Worm (Caenorhabditis elegans) whole organism, dauer: ENCODE measurements around the gene lips-9.

Source experiments
- unc-62 ChIP-seq: sonication (generic microtip); optimal IDR thresholded peaks from 2 replicates; lab custom pipeline; 2017; ENCODE audit warnings: missing biosample characterization, missing genetic modification reagents, missing genetic modification characterization

lips-9 gene

DNA sequence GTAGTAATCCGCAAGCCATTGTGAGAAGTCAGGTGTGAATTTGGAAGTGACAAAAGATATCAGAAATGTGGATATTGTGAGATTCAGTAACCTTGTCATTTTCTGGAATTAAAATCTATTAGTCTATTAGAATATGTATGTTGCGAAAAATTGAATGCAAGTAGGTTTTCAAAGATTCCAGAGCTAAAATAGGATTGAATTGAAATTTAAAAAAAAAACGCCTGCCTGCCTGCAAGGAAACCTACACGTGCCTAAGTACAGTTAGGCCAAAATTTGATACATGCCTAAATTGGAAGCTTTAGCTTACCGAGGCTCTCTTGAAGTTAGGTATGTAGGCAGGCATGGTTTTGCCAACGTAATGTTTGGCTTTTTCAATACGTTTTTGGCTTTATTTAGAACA lies at the start of gene lips-9:
TSS of gene lips-9 (minus strand) at position 101 of the 400 bp plus-strand sequence.
- no peak for TF ChIP-seq unc-62

DNA sequence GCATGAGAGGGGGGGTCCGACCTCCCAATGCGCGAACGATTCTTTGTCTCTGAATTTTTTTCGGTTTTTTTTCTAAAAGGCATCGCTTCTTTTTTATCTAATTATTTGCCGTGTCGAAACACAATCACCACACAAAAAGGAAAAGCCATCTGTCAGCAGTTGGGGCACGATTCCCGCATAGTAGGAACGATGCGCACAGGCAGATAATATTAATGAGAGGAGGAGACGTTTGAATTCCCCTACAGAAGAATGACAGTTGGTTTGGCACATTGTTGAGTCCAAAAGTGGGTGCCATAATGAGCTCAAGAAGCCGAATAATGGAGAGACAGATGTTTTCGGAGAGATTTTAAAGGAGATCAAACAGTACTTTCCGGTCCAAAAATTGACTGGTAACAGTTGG lies 49.5 kb upstream of the lips-9 start:
- no peak for TF ChIP-seq unc-62

DNA sequence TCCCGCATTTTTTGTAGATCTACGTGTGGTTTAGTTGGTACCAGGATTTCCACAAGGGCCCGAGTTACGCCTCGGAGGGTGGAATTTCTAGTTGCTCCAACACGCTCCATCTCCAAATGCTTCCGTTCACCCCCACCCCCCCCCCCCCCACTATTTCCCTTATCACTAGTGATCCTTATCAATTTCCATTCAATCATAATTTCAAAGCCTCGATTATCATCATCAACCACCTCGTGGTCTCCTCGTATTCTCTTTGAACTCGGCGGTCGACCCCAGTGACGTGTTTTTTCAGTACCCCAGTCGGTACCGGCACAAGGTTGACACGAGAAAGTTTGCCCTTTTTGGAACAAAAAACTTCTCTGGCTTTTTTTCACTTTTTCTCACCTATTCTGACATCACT lies 47.7 kb upstream of the lips-9 start:
- no peak for TF ChIP-seq unc-62

DNA sequence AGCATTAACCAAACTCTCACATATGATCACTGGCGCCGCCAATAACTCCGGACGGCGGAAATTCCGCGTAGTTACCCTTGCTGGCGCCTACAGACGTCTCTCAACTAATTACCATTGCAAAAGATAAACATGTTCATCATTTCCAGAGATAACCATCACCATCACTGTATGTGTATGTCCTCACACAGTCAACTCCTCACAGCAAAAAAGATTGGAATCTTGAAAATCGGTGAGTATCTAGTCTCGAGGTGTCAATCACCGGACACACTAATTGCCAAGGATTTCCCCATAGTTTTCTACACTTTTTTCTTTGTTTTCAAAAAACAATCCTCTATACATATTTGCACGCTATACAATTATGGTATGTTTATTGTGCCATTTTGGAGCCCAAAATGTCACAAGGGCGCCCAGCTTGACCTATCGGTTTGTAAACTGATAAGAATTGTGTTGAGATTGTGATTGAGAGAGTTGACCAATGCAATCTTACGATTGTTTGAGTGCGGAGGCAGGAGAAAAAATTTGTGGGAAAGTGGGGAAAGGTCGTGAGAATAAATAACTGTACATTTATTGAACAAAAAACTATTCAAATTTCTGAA lies 46.9 kb upstream of the lips-9 start:
- TF ChIP-seq unc-62 = no peak

ce11 chrII:12980212-12980611 lies 45.1 kb upstream of the lips-9 start, which contains the start of gene cyd-1:
cyd-1 (plus strand) TSS chrII:12980591.
- no peak for TF ChIP-seq unc-62

DNA sequence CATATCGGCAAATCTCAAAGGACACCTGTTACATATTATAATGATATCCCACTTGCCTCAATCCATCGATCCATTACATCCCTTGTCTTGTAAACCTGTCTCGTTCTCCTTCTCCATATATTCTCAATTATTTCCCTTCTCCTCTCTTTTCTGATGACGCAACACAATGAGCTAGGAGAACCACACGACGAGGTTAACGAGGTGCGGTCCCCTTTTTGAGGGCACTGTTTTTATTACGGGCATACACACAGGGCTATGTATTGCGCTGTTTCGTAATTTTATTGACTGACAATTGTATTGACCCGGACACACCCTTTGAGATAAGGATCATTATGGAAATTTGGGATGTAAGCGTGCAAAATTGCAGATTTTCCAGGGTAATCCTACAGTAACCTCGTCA lies 43.5 kb upstream of the lips-9 start:
- no peak for TF ChIP-seq unc-62

- TF ChIP-seq unc-62 = no peak
Measured at ce11 chrII:12969622-12970021, 34.5 kb upstream of the lips-9 start, which contains the start of gene Y38F1A.4. Y38F1A.4 (minus strand) TSS chrII:12969722.

ce11 chrII:12968448-12968969 lies 33.4 kb upstream of the lips-9 start:
- no peak for TF ChIP-seq unc-62

ce11 chrII:12966274-12966673 lies 31.1 kb upstream of the lips-9 start:
- no peak for TF ChIP-seq unc-62

DNA sequence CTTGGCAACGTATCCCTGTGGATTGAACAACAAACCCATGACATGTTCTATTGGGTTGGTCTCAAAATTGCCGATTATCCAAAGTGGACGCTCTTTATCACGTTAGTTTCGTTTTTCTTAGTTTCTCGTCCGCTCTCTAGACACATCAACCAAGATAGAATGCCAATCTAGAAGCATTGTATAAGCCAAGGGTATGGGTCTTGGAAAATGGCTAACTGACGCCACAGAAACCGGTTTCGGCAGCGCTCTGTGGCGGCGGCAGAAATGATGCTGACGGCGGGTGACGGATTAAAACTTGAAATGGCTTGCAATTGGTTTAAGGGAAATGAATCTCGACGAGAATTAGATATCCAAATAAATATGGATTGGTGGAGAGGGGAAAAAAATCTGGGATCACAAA lies 30.4 kb upstream of the lips-9 start:
- no peak for TF ChIP-seq unc-62

DNA sequence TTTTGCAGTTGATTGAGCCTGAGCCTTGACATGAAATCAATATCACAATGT lies 30.2 kb upstream of the lips-9 start, which contains the start of gene ptr-18:
TSS of gene ptr-18 (plus strand) at position 9 of the 51 bp plus-strand sequence.
- TF ChIP-seq unc-62 = no peak

DNA sequence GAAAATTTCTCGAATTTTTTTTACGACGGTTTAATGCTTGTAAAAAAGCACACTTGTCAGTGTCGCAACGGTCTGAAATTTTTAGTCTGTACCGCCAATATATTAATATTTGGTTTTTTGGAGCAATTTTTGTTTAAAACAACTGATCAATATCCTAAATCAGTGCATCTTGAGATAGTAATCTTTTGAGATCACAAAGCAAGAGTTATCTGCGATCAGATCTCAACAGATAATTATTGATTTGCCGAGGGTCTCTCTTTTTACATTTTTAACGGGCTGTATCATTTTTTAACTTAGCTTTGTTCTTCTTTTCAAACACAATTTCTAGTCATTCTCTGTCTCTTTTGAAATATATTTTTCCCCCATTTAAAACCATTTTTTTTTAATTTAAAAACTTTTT lies 30.0 kb upstream of the lips-9 start:
- no peak for TF ChIP-seq unc-62

DNA sequence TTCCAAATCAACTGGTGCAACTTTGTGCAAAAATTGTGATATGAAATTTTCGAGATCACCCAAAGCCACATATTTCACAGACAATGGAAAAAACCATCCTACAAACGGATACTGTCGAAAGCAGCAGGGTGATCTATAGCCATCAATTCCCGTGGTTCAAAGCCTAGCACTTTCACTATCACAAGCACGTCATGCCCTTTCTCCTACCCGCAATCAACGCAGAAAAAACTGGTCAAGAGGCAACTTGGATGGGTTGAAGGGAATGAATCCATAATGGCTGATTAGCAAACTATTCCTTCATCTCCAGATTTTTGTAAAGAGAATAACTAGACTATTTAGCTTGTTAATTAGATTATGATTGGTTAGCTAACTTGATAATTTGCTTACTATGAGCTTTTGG lies 26.6 kb upstream of the lips-9 start:
- TF ChIP-seq unc-62 = no peak

- no peak for TF ChIP-seq unc-62
Measured at ce11 chrII:12961293-12961692, 26.1 kb upstream of the lips-9 start.

DNA sequence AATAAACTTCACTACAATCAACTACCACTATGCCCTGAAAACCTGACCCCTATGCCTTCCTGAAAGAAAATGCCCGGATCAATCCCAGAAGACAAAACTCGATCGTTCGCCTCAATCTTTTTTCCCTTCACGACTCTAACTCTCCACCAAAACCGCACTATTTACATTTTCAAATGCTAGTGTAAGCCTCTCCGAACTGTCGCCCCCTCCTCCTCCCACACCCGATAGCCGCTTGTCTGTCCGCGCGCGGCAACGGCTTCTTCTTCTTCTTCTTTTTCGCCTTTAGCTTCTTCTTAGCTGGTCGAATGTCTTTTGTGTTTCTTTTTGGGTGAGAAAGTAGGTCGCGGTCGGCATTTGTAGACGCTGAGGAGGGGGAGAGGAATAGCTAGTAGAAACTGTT lies 25.0 kb upstream of the lips-9 start:
- TF ChIP-seq unc-62 = no peak

ce11 chrII:12954670-12955069 lies 19.5 kb upstream of the lips-9 start, which contains the start of the genes Y38F1A.1 and Y38F1A.2:
Y38F1A.1 (minus strand) TSS chrII:12954770.
Y38F1A.2 (plus strand) TSS chrII:12954958.
- TF ChIP-seq unc-62 = no peak

DNA sequence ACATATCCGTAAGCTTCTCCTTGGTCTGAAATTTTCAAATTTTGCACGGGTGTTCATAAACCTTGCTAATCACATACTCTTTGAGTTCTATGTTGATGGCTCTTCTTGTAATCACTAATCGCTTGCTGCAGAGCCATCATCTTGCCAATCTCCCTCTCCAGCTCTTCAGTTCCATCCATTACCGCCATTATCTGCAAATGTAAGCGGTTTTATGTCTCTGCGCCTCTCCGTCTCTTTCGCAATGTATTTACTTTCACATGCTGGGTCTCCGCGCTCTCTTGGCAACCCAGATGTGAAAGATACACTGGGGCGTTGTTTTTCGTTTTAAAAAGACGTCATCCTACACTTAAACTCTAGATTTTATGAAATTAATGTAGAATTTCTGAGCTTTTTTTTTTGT lies 18.1 kb upstream of the lips-9 start:
- TF ChIP-seq unc-62 = no peak

DNA sequence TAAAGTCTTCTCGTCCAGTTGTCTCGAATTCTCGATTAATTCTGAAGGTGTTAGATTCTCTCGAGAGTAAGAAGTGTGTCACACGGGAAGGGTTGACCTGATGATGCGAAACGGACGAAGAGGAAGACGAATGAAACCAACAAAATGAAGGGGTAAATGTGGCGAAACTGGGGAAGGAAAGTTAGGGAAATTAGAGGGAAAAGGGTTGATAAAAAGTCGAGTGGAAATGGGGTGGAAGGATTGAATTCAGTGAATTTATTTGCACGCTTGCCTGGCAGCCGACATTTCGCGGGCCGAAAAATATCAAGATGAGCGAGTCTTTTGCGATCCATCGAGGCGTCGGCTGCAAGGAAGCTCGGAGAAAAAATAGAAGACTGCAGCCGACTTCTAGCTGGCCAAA lies 13.0 kb upstream of the lips-9 start, which contains the start of gene F58G1.7:
TSS of gene F58G1.7 (minus strand) at position 101 of the 400 bp plus-strand sequence.
- TF ChIP-seq unc-62 = no peak

DNA sequence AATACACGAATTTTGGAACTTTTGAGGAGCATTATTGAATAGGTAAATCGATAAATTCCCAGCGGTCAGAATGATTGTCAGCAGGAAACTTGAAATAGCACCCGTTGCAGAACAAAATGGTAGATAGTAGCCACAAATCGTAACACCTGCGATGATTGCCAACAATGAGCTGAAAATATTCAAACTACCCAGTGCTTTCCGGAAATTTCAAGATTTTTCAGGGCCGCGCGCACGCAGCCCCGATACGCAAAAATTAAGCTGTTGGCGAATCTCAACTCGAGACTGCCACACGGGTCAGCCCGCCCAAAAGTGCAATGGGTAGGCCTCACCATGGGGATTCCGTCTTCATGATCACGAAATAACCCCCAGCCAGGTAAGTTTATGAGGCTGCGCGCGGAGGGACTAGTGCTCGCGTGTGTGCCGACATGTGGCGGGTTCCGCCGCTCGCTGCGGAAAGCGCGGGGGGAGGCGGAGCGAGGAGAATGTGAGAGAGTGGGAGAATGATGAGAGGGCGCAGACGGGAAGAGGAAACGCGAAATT lies 9.5 kb upstream of the lips-9 start:
- no peak for TF ChIP-seq unc-62
